Worm (Caenorhabditis elegans): Measurements from ENCODE around the gene srh-167.

- TF ChIP-seq him-1 (tag; optimal IDR thresholded peaks at IDR 0.05), result no peak
- TF ChIP-seq W03F9.2 (tag; optimal IDR thresholded peaks at IDR 0.05), result no peak
These were observed 2.8 kb downstream of the srh-167 start, which contains the start of gene srw-87 for ce11 chrV:16336326-16336725.
